Worm (Caenorhabditis elegans): ENCODE results near the gene T25D1.1.

T25D1.1 gene

DNA sequence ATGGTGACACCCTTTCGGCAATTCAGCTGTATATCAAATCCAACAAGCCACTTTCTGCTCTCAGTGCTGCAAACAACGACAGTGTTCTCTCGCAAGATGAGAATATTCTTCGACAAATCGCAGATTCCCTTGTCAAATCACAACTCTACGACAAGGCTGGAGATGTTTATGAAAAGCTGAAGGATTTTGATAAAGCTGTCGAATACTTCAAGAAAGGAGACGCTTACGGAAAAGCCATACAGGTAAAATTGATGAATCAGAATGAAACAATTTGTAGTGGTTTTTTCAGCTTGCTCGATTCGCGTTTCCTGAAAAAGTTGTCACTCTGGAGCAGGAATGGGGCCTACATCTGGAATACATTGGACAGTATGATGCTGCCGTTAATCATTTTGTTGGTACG, 26.5 kb downstream of the T25D1.1 start:
- TF ChIP-seq ztf-22 (GFP tag; optimal IDR thresholded peaks at IDR 0.05) (no peak), let-607 (tag; optimal IDR thresholded peaks at IDR 0.05) (no peak), attf-5 (GFP tag; optimal IDR thresholded peaks at IDR 0.05) (no peak), nfyb-1 (GFP tag; IDR thresholded peaks at IDR 0.05) (no peak), snpc-3.4 (tag; optimal IDR thresholded peaks at IDR 0.05) (no peak), madf-10 (tag; optimal IDR thresholded peaks at IDR 0.05) (no peak), nhr-90 (tag; optimal IDR thresholded peaks at IDR 0.05) (no peak), pha-4 (tag; optimal IDR thresholded peaks at IDR 0.05) (no peak), gei-17 (GFP tag; optimal IDR thresholded peaks at IDR 0.05) (no peak), Y95B8A.8 (GFP tag; IDR thresholded peaks at IDR 0.05) (no peak), F37B4.10 (GFP tag; IDR thresholded peaks at IDR 0.05) (no peak), ccch-3 (GFP tag; optimal IDR thresholded peaks at IDR 0.05) (no peak), lin-54 (GFP tag; optimal IDR thresholded peaks at IDR 0.05) (no peak)

DNA sequence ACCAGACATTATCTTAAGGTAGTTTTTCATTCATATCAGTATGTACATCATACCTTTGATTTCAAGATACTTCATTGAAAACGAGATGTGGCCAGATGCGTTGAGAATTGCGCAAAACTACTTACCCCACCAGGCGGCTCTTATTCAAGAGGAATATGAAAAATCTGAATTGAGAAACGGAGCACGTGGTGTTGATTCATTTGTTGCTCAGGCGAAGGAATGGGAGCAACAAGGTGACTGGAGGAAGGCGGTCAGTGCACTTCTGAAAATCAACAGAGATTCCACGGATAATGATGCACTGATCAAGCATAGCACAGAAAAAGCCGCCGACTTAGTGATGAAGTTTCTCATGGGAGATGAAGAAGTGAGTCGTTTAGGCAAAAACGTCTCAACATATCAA, 28.7 kb downstream of the T25D1.1 start:
- no peak for TF ChIP-seq F52B5.7 (tag; optimal IDR thresholded peaks at IDR 0.05)
- TF ChIP-seq let-607 (tag; optimal IDR thresholded peaks at IDR 0.05), result no peak
- TF ChIP-seq lin-40 (tag; optimal IDR thresholded peaks at IDR 0.05), result no peak
- no peak for TF ChIP-seq lsy-27 (tag; optimal IDR thresholded peaks at IDR 0.05; ENCODE audit: borderline replicate concordance, insufficient read depth)
- TF ChIP-seq chd-7 (tag; optimal IDR thresholded peaks at IDR 0.05), result no peak
- TF ChIP-seq cebp-2 (GFP tag; IDR thresholded peaks at IDR 0.05), result no peak
- TF ChIP-seq tlf-1 (GFP tag; optimal IDR thresholded peaks at IDR 0.05), result no peak
- TF ChIP-seq madf-3 (GFP tag; IDR thresholded peaks at IDR 0.05), result no peak
- TF ChIP-seq ceh-91 (GFP tag; IDR thresholded peaks at IDR 0.05), result no peak
- no peak for TF ChIP-seq mes-4 (tag; optimal IDR thresholded peaks at IDR 0.05)
- TF ChIP-seq mcd-1 (GFP tag; IDR thresholded peaks at IDR 0.05), result no peak
- no peak for TF ChIP-seq die-1 (tag; optimal IDR thresholded peaks at IDR 0.05)
- TF ChIP-seq ztf-18 (tag; optimal IDR thresholded peaks at IDR 0.05), result no peak
- TF ChIP-seq fkh-3 (tag; optimal IDR thresholded peaks at IDR 0.05), result no peak

DNA sequence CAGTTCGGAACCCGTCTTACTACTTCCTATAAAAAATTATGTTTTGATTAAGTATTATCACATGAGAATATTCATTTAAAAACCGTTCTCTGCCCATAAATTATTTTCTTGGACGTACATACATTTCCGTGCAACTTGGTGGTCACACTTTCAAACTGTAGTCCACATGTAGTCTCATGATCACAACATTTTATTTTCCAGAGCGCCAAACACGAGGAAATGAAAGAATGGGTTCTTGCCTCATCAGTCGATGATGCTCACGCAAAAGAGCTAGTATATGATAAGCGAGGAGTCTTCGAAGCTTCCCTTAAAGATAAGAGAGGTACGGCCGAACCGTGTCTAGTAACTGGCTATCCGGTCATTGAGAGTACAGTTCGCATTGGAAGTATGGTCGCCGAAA, 30.9 kb downstream of the T25D1.1 start:
- TF ChIP-seq snpc-4 (GFP tag; optimal IDR thresholded peaks at IDR 0.05), result no peak
- TF ChIP-seq snpc-4 (tag; optimal IDR thresholded peaks at IDR 0.05), result peak in 1 of 4 experiments; percentile 27
- peak; percentile 21; the same call in 1 of the 2 replicates for TF ChIP-seq dox-1 (GFP tag; IDR thresholded peaks at IDR 0.05)
- no peak for TF ChIP-seq Y67H2A.10 (GFP tag; conservative IDR thresholded peaks at IDR 0.05)
- peak in 1 of 2 experiments; percentile 32 for TF ChIP-seq let-607 (tag; optimal IDR thresholded peaks at IDR 0.05)
- TF ChIP-seq ZK185.1 (tag; optimal IDR thresholded peaks at IDR 0.05; ENCODE audit: poor library complexity, severe bottlenecking), result peak; percentile 27
- TF ChIP-seq atf-7 (tag; optimal IDR thresholded peaks at IDR 0.05), result peak; percentile 20
- peak; percentile 18 for TF ChIP-seq pha-4 (tag; optimal IDR thresholded peaks at IDR 0.05)
- TF ChIP-seq nhr-80 (tag; optimal IDR thresholded peaks at IDR 0.05), result peak; percentile 91
- no peak for TF ChIP-seq D2030.7 (GFP tag; IDR thresholded peaks at IDR 0.05)
- peak; percentile 4 for TF ChIP-seq attf-5 (GFP tag; optimal IDR thresholded peaks at IDR 0.05)
- no peak for TF ChIP-seq nhr-179 (tag; optimal IDR thresholded peaks at IDR 0.05)
- no peak for TF ChIP-seq ceh-58 (GFP tag; IDR thresholded peaks at IDR 0.05)

ce11 chrX:16551318-16551717, 31.7 kb downstream of the T25D1.1 start:
- no peak for TF ChIP-seq bed-1 (GFP tag; IDR thresholded peaks at IDR 0.05)
- no peak for TF ChIP-seq ztf-3 (GFP tag; optimal IDR thresholded peaks at IDR 0.05)
- TF ChIP-seq T07F8.4 (tag; optimal IDR thresholded peaks at IDR 0.05), result no peak
- TF ChIP-seq lin-54 (GFP tag; optimal IDR thresholded peaks at IDR 0.05), result peak; percentile 13
- peak; percentile 42 for TF ChIP-seq snpc-4 (GFP tag; optimal IDR thresholded peaks at IDR 0.05)
- TF ChIP-seq snpc-4 (tag; optimal IDR thresholded peaks at IDR 0.05), result peak in 2 of 4 experiments; percentile 40 to 74
- peak; percentile 19 for TF ChIP-seq ztf-26 (tag; optimal IDR thresholded peaks at IDR 0.05)
- no peak for TF ChIP-seq somi-1 (GFP tag; optimal IDR thresholded peaks at IDR 0.05)
- no peak for TF ChIP-seq pha-4 (tag; optimal IDR thresholded peaks at IDR 0.05)
- no peak for TF ChIP-seq B0035.1 (tag; optimal IDR thresholded peaks at IDR 0.05)
- no peak for TF ChIP-seq let-526 (GFP tag; IDR thresholded peaks at IDR 0.05)
- TF ChIP-seq cebp-1 (GFP tag; IDR thresholded peaks at IDR 0.05), result no peak
- peak; percentile 20 for TF ChIP-seq cebp-1 (tag; optimal IDR thresholded peaks at IDR 0.05)
- TF ChIP-seq sdz-38 (tag; optimal IDR thresholded peaks at IDR 0.05), result no peak

Measured in whole organism, young adult.